Worm (Caenorhabditis elegans) whole organism, young adult: ENCODE measurements around the gene srh-44.
"Not testable (repeated sequence)": the region's sequence is repeated elsewhere in the genome, so short reads cannot be mapped to it uniquely, and the experiment has no call there.

Source experiments
- B0035.1 ChIP-seq: sonication (generic microtip); optimal IDR thresholded peaks from 2 replicates; lab custom pipeline; 2016; ENCODE audit warnings: missing genetic modification characterization, mild to moderate bottlenecking, missing compliant biosample characterization, missing genotype, missing genetic modification reagents
- C06A6.2 ChIP-seq: fragments of 200-800 bp; sonication (Bioruptor generic); conservative IDR thresholded peaks from 2 replicates; pipeline ENCODE4 v1.3.6; 2022; ENCODE audit warnings: missing genetic modification characterization, missing compliant biosample characterization
- F33H1.4 ChIP-seq: fragments of 200-800 bp; sonication (Bioruptor generic); IDR thresholded peaks from 2 replicates; pipeline ENCODE4 v1.3.6; 2022; ENCODE audit warnings: missing genetic modification reagents, missing genetic modification characterization, missing compliant biosample characterization
- F49E8.2 ChIP-seq: sonication (generic microtip); optimal IDR thresholded peaks from 3 replicates; lab custom pipeline; 2017; ENCODE audit warnings: missing genetic modification characterization, mild to moderate bottlenecking, missing compliant biosample characterization, antibody characterized with exemption, moderate library complexity; ENCODE audit not compliant: insufficient read depth
- F52B5.7 ChIP-seq: sonication (generic microtip); optimal IDR thresholded peaks from 2 replicates; lab custom pipeline; 2016; ENCODE audit warnings: mild to moderate bottlenecking, missing genetic modification characterization, missing compliant biosample characterization
- K11D2.4 ChIP-seq: fragments of 200-800 bp; sonication (Bioruptor generic); IDR thresholded peaks from 2 replicates; pipeline ENCODE4 v1.3.6; 2022; ENCODE audit warnings: missing genetic modification reagents, missing genetic modification characterization, missing compliant biosample characterization
- K12H6.12 ChIP-seq: fragments of 200-800 bp; sonication (Bioruptor generic); optimal IDR thresholded peaks from 2 replicates; lab custom pipeline; 2018; ENCODE audit warnings: mild to moderate bottlenecking, missing genetic modification characterization, missing compliant biosample characterization
- T07F8.4 ChIP-seq: sonication (generic microtip); optimal IDR thresholded peaks from 2 replicates; lab custom pipeline; 2016; ENCODE audit warnings: mild to moderate bottlenecking, missing genetic modification characterization, moderate library complexity, missing compliant biosample characterization
- Y53F4B.3 ChIP-seq: fragments of 200-800 bp; sonication (Bioruptor generic); IDR thresholded peaks from 2 replicates; pipeline ENCODE4 v1.3.6; 2022; ENCODE audit warnings: missing genetic modification reagents, missing genetic modification characterization, missing compliant biosample characterization
- Y56A3A.18 ChIP-seq: fragments of 200-800 bp; sonication (Bioruptor generic); IDR thresholded peaks from 2 replicates; pipeline ENCODE4 v1.3.6; 2022; ENCODE audit warnings: missing genetic modification reagents, missing genetic modification characterization, missing compliant biosample characterization
- ZK185.1 ChIP-seq: sonication (generic microtip); optimal IDR thresholded peaks from 2 replicates; lab custom pipeline; 2016; ENCODE audit warnings: mild to moderate bottlenecking, missing genetic modification characterization, missing compliant biosample characterization; ENCODE audit not compliant: poor library complexity, severe bottlenecking
- akir-1 ChIP-seq: fragments of 200-800 bp; sonication (Bioruptor generic); optimal IDR thresholded peaks from 2 replicates; lab custom pipeline; 2018; ENCODE audit warnings: mild to moderate bottlenecking, missing genetic modification characterization, moderate library complexity, missing compliant biosample characterization
- aptf-2 ChIP-seq: fragments of 200-800 bp; sonication (Bioruptor generic); conservative IDR thresholded peaks from 2 replicates; pipeline ENCODE4 v1.3.6; 2022; ENCODE audit warnings: missing genetic modification reagents, missing genetic modification characterization, missing compliant biosample characterization
- aptf-3 ChIP-seq: fragments of 200-800 bp; sonication (Bioruptor generic); IDR thresholded peaks from 2 replicates; pipeline ENCODE4 v1.3.6; 2022; ENCODE audit warnings: missing genetic modification characterization, missing compliant biosample characterization
- athp-1 ChIP-seq: sonication (generic microtip); optimal IDR thresholded peaks from 2 replicates; lab custom pipeline; 2017; ENCODE audit warnings: mild to moderate bottlenecking, missing genetic modification characterization, missing compliant biosample characterization
- attf-3 ChIP-seq: fragments of 200-800 bp; sonication (Bioruptor generic); conservative IDR thresholded peaks from 2 replicates; pipeline ENCODE4 v1.3.6; 2022; ENCODE audit warnings: missing genetic modification reagents, missing genetic modification characterization, missing compliant biosample characterization
- attf-6 ChIP-seq: fragments of 200-800 bp; sonication (Bioruptor generic); IDR thresholded peaks from 2 replicates; pipeline ENCODE4 v1.3.6; 2022; ENCODE audit warnings: missing genetic modification reagents, missing genetic modification characterization, missing compliant biosample characterization
- bed-2 ChIP-seq: fragments of 200-800 bp; sonication (Bioruptor generic); IDR thresholded peaks from 2 replicates; pipeline ENCODE4 v1.3.6; 2022; ENCODE audit warnings: missing genetic modification reagents, missing genetic modification characterization, missing compliant biosample characterization
- cebp-1 ChIP-seq, 2 experiments: fragments of 200-800 bp in 1 of 2; sonication (Bioruptor generic) in 1 of 2; sonication (generic microtip) in 1 of 2; IDR thresholded peaks in 1 of 2; optimal IDR thresholded peaks in 1 of 2; 2 replicates each; pipeline versions ENCODE4 v1.3.6 to Lab custom; 2017 to 2022; ENCODE audit warnings: missing compliant biosample characterization in 2 of 2, missing genetic modification characterization in 2 of 2, mild to moderate bottlenecking in 1 of 2, missing genetic modification reagents in 1 of 2, moderate library complexity in 1 of 2
- ceh-100 ChIP-seq: fragments of 200-800 bp; sonication (Bioruptor generic); IDR thresholded peaks from 2 replicates; pipeline ENCODE4 v1.3.6; 2022; ENCODE audit warnings: missing genetic modification reagents, missing genetic modification characterization, missing compliant biosample characterization
- ceh-27 ChIP-seq: fragments of 200-800 bp; sonication (Bioruptor generic); optimal IDR thresholded peaks from 2 replicates; lab custom pipeline; 2018; ENCODE audit warnings: mild to moderate bottlenecking, missing genetic modification characterization, moderate library complexity, missing compliant biosample characterization
- ceh-40 ChIP-seq: fragments of 200-800 bp; sonication (Bioruptor generic); IDR thresholded peaks from 2 replicates; pipeline ENCODE4 v1.3.6; 2022; ENCODE audit warnings: missing genetic modification characterization, missing compliant biosample characterization
- ceh-91 ChIP-seq: fragments of 200-800 bp; sonication (Bioruptor generic); IDR thresholded peaks from 2 replicates; pipeline ENCODE4 v1.3.6; 2022; ENCODE audit warnings: missing genetic modification reagents, missing genetic modification characterization, missing compliant biosample characterization
- chd-7 ChIP-seq: sonication (generic microtip); optimal IDR thresholded peaks from 2 replicates; lab custom pipeline; 2016; ENCODE audit warnings: mild to moderate bottlenecking, missing genetic modification characterization, moderate library complexity, missing compliant biosample characterization
- die-1 ChIP-seq: sonication (generic microtip); optimal IDR thresholded peaks from 2 replicates; lab custom pipeline; 2016; ENCODE audit warnings: missing genotype, mild to moderate bottlenecking, missing genetic modification characterization, missing compliant biosample characterization
- dox-1 ChIP-seq: fragments of 200-800 bp; sonication (Bioruptor generic); IDR thresholded peaks from 2 replicates; pipeline ENCODE4 v1.3.6; 2022; ENCODE audit warnings: missing genetic modification reagents, missing genetic modification characterization, missing compliant biosample characterization
- egrh-3 ChIP-seq: fragments of 200-800 bp; sonication (Bioruptor generic); IDR thresholded peaks from 2 replicates; pipeline ENCODE4 v1.3.6; 2022; ENCODE audit warnings: missing genetic modification reagents, missing genetic modification characterization, missing compliant biosample characterization
- gei-17 ChIP-seq: fragments of 200-800 bp; sonication (Bioruptor generic); optimal IDR thresholded peaks from 2 replicates; lab custom pipeline; 2018; ENCODE audit warnings: mild to moderate bottlenecking, missing genetic modification characterization, missing compliant biosample characterization
- hmg-1.2 ChIP-seq: fragments of 200-800 bp; sonication (Bioruptor generic); IDR thresholded peaks from 2 replicates; pipeline ENCODE4 v1.3.6; 2022; ENCODE audit warnings: missing genetic modification reagents, missing genetic modification characterization, missing compliant biosample characterization
- hmg-20 ChIP-seq: fragments of 200-800 bp; sonication (Bioruptor generic); IDR thresholded peaks from 2 replicates; pipeline ENCODE4 v1.3.6; 2022; ENCODE audit warnings: missing genetic modification reagents, missing genetic modification characterization, missing compliant biosample characterization
- hsf-1 ChIP-seq: fragments of 200-800 bp; sonication (Bioruptor generic); IDR thresholded peaks from 2 replicates; pipeline ENCODE4 v1.3.6; 2022; ENCODE audit warnings: missing genetic modification reagents, missing genetic modification characterization, missing compliant biosample characterization
- lin-26 ChIP-seq: fragments of 200-800 bp; sonication (Bioruptor generic); IDR thresholded peaks from 2 replicates; pipeline ENCODE4 v1.3.6; 2022; ENCODE audit warnings: missing genetic modification reagents, missing genetic modification characterization, missing compliant biosample characterization
- lir-1 ChIP-seq: fragments of 200-800 bp; sonication (Bioruptor generic); conservative IDR thresholded peaks from 2 replicates; pipeline ENCODE4 v1.3.6; 2022; ENCODE audit warnings: missing genetic modification reagents, missing genetic modification characterization, missing compliant biosample characterization
- lsl-1 ChIP-seq: fragments of 200-800 bp; sonication (Bioruptor generic); optimal IDR thresholded peaks from 2 replicates; lab custom pipeline; 2018; ENCODE audit warnings: mild to moderate bottlenecking, missing genetic modification characterization, moderate library complexity, missing compliant biosample characterization
- madf-3 ChIP-seq: fragments of 200-800 bp; sonication (Bioruptor generic); IDR thresholded peaks from 2 replicates; pipeline ENCODE4 v1.3.6; 2022; ENCODE audit warnings: missing genetic modification reagents, missing genetic modification characterization, missing compliant biosample characterization
- mel-28 ChIP-seq: sonication (generic microtip); optimal IDR thresholded peaks from 2 replicates; lab custom pipeline; 2016; ENCODE audit warnings: borderline replicate concordance, mild to moderate bottlenecking, missing genetic modification characterization, missing compliant biosample characterization
- nfyb-1 ChIP-seq: fragments of 200-800 bp; sonication (Bioruptor generic); IDR thresholded peaks from 2 replicates; pipeline ENCODE4 v1.3.6; 2022; ENCODE audit warnings: missing genetic modification reagents, missing genetic modification characterization, missing compliant biosample characterization
- nhr-80 ChIP-seq: sonication (generic microtip); optimal IDR thresholded peaks from 2 replicates; lab custom pipeline; 2016; ENCODE audit warnings: missing genetic modification characterization, missing compliant biosample characterization
- nhr-90 ChIP-seq: sonication (generic microtip); optimal IDR thresholded peaks from 2 replicates; lab custom pipeline; 2016; ENCODE audit warnings: missing genotype, mild to moderate bottlenecking, missing genetic modification characterization, missing compliant biosample characterization
- rec-8 ChIP-seq, 2 experiments: sonication (generic microtip); optimal IDR thresholded peaks; 2 replicates each; lab custom pipeline; 2016; ENCODE audit warnings: mild to moderate bottlenecking in 2 of 2, missing genetic modification characterization in 2 of 2, missing genetic modification reagents in 2 of 2, missing genotype in 2 of 2, missing biosample characterization in 1 of 2, missing compliant biosample characterization in 1 of 2, moderate library complexity in 1 of 2
- snpc-4 ChIP-seq, 5 experiments: fragments of 150-350 bp in 1 of 5; sonication (generic microtip) in 4 of 5; optimal IDR thresholded peaks; 2 replicates each; lab custom pipeline; 2014 to 2018; ENCODE audit warnings: missing genetic modification characterization in 5 of 5, missing biosample characterization in 3 of 5, antibody characterized with exemption in 2 of 5, mild to moderate bottlenecking in 2 of 5, missing compliant biosample characterization in 2 of 5, missing genotype in 2 of 5, moderate library complexity in 2 of 5, missing genetic modification reagents in 1 of 5
- xnd-1 ChIP-seq: sonication (generic microtip); optimal IDR thresholded peaks from 2 replicates; lab custom pipeline; 2016; ENCODE audit warnings: missing genotype, missing genetic modification reagents, missing genetic modification characterization, missing compliant biosample characterization
- zfh-2 ChIP-seq: fragments of 200-800 bp; sonication (Bioruptor generic); conservative IDR thresholded peaks from 2 replicates; pipeline ENCODE4 v1.3.6; 2022; ENCODE audit warnings: missing genetic modification reagents, missing genetic modification characterization, missing compliant biosample characterization
- ztf-28 ChIP-seq: fragments of 200-800 bp; sonication (Bioruptor generic); IDR thresholded peaks from 2 replicates; pipeline ENCODE4 v1.3.6; 2022; ENCODE audit warnings: missing genetic modification reagents, missing genetic modification characterization, missing compliant biosample characterization
- ztf-6 ChIP-seq: fragments of 200-800 bp; sonication (Bioruptor generic); IDR thresholded peaks from 2 replicates; pipeline ENCODE4 v1.3.6; 2022; ENCODE audit warnings: missing genetic modification reagents, missing genetic modification characterization, missing compliant biosample characterization

The srh-44 gene

DNA sequence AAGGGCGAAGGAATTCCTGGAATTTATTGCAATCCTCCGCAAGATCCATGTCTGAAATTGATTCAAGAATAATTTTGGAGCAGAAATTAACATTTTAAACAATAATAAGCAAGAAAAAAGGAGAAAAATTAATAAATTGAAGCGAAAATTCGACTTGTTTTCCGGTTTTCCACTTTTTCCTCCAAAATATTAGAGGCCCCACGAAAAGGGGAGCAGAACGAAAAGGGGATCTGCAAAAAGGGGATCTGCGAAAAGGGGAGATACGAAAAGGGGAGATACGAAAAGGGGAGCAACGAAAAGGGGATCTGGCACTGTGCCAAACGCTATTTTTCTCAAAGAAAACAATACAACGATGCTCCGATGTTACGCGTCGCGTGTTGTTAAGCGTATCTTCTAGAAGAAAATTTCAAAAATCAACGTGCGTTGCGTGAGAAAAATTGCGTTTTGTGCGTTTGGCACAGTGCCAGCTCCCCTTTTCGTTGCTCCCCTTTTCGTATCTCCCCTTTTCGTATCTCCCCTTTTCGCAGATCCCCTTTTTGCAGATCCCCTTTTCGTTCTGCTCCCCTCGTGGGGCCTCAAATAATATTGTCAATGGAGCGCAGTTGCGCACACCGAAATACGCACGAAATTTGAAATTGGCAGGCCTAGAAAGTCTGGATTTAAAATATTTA, 19.7 kb downstream of the srh-44 start, which contains the start of gene Y62F5A.12 (continued):
- not testable (repeated sequence) for TF ChIP-seq snpc-4 (GFP tag; optimal IDR thresholded peaks at IDR 0.05; lab: Kevin White, UChicago)
- TF ChIP-seq snpc-4 (tag; optimal IDR thresholded peaks at IDR 0.05; lab: Kevin White, UChicago) (peak in 3 of 4 experiments; percentile 43 to 70 (median 65)), mel-28 (tag; lab: Kevin White, UChicago) (peak; percentile 43), hsf-1 (GFP tag; lab: Robert Waterston, UW) (peak; percentile 91), nhr-90 (tag; lab: Kevin White, UChicago) (peak; percentile 14), xnd-1 (tag; lab: Kevin White, UChicago) (peak; percentile 53), T07F8.4 (tag; lab: Kevin White, UChicago) (peak; percentile 86), K11D2.4 (peak; percentile 95), madf-3 (GFP tag; lab: Robert Waterston, UW) (peak; percentile 93), F49E8.2 (tag; lab: Kevin White, UChicago) (peak; percentile 55), ceh-27 (peak; percentile 93), zfh-2 (peak; percentile 70; the same call in 1 of the 2 replicates), lsl-1 (GFP tag; lab: Kevin White, UChicago) (peak; percentile 78), K12H6.12 (peak; percentile 87), F33H1.4 (GFP tag; lab: Robert Waterston, UW) (peak; percentile 80), attf-3 (peak; percentile 85), athp-1 (tag; lab: Kevin White, UChicago) (peak; percentile 88), B0035.1 (tag; lab: Kevin White, UChicago) (peak; percentile 35), ceh-91 (GFP tag; lab: Robert Waterston, UW) (peak; percentile 97), nhr-80 (peak; percentile 61), die-1 (tag; lab: Kevin White, UChicago) (peak; percentile 37), F52B5.7 (tag; lab: Kevin White, UChicago) (peak; percentile 65), Y56A3A.18 (GFP tag; lab: Robert Waterston, UW) (0 out of 2 replicates have a peak, but pooled peaks have one; percentile 67), rec-8 (tag; optimal IDR thresholded peaks at IDR 0.05; lab: Kevin White, UChicago) (peak; percentile 31 to 51), ceh-40 (GFP tag; lab: Robert Waterston, UW) (peak; percentile 89), ZK185.1 (tag; lab: Kevin White, UChicago) (peak; percentile 71), aptf-2 (GFP tag; lab: Robert Waterston, UW) (peak; percentile 96), bed-2 (peak; percentile 98), Y53F4B.3 (GFP tag; lab: Robert Waterston, UW) (peak; percentile 93), lin-26 (GFP tag; lab: Robert Waterston, UW) (peak; percentile 90), gei-17 (peak; percentile 1), hmg-20 (peak; percentile 74), hmg-1.2 (peak; percentile 81), ztf-6 (GFP tag; lab: Robert Waterston, UW) (peak; percentile 98), ceh-100 (GFP tag; lab: Robert Waterston, UW) (peak; percentile 99), nfyb-1 (GFP tag; lab: Robert Waterston, UW) (peak; percentile 94), attf-6 (GFP tag; lab: Robert Waterston, UW) (peak; percentile 74), C06A6.2 (GFP tag; lab: Robert Waterston, UW) (peak; percentile 82), dox-1 (peak; percentile 98), akir-1 (GFP tag; lab: Kevin White, UChicago) (peak; percentile 82), egrh-3 (GFP tag; lab: Robert Waterston, UW) (peak; percentile 91), cebp-1 (GFP tag; IDR thresholded peaks at IDR 0.05; lab: Robert Waterston, UW) (peak; percentile 89), cebp-1 (tag; optimal IDR thresholded peaks at IDR 0.05; lab: Kevin White, UChicago) (peak; percentile 83), ztf-28 (GFP tag; lab: Robert Waterston, UW) (peak; percentile 98), lir-1 (GFP tag; lab: Robert Waterston, UW) (peak; percentile 92), chd-7 (tag; lab: Kevin White, UChicago) (peak; percentile 63), aptf-3 (GFP tag; lab: Robert Waterston, UW) (peak; percentile 75; the same call in 1 of the 2 replicates)
